Worm (Caenorhabditis elegans) whole organism, mixed stage, embryonic: ENCODE data around the gene tbx-9.
A peak's percentile ranks its signal among the peaks of the same experiment; 100 is the strongest.

Source experiments
- M03D4.4 ChIP-seq: sonication (generic microtip); optimal IDR thresholded peaks from 2 replicates; lab custom pipeline; 2017; ENCODE audit warnings: mild to moderate bottlenecking, missing genetic modification characterization, missing compliant biosample characterization
- blmp-1 ChIP-seq: fragments of 150-350 bp; optimal IDR thresholded peaks from 2 replicates; lab custom pipeline; 2014; ENCODE audit warnings: missing biosample characterization, missing genetic modification characterization
- ceh-39 ChIP-seq: fragments of 150-350 bp; optimal IDR thresholded peaks from 2 replicates; lab custom pipeline; 2014; ENCODE audit warnings: missing biosample characterization, missing genetic modification characterization
- ceh-43 ChIP-seq: fragments of 200-800 bp; sonication (Bioruptor generic); optimal IDR thresholded peaks from 2 replicates; lab custom pipeline; 2018; ENCODE audit warnings: mild to moderate bottlenecking, missing genetic modification characterization, moderate library complexity, missing compliant biosample characterization
- ces-1 ChIP-seq: fragments of 150-350 bp; optimal IDR thresholded peaks from 2 replicates; lab custom pipeline; 2014; ENCODE audit warnings: missing biosample characterization, missing genetic modification reagents, missing genetic modification characterization
- cnd-1 ChIP-seq: fragments of 200-800 bp; sonication (Bioruptor generic); optimal IDR thresholded peaks from 2 replicates; lab custom pipeline; 2018; ENCODE audit warnings: mild to moderate bottlenecking, missing genetic modification characterization, missing compliant biosample characterization
- drap-1 ChIP-seq: fragments of 200-800 bp; sonication (Bioruptor generic); optimal IDR thresholded peaks from 3 replicates; lab custom pipeline; 2018; ENCODE audit warnings: mild to moderate bottlenecking, missing genetic modification characterization, missing compliant biosample characterization
- elt-3 ChIP-seq: fragments of 150-350 bp; optimal IDR thresholded peaks from 2 replicates; lab custom pipeline; 2014; ENCODE audit warnings: missing biosample characterization, missing genetic modification characterization
- flh-1 ChIP-seq: fragments of 200-800 bp; sonication (Bioruptor generic); optimal IDR thresholded peaks from 2 replicates; lab custom pipeline; 2018; ENCODE audit warnings: mild to moderate bottlenecking, missing genetic modification characterization, moderate library complexity, missing compliant biosample characterization
- hlh-1 ChIP-seq: fragments of 150-350 bp; optimal IDR thresholded peaks from 2 replicates; lab custom pipeline; 2014; ENCODE audit warnings: missing biosample characterization, missing genetic modification reagents, missing genetic modification characterization
- lin-13 ChIP-seq: fragments of 150-350 bp; optimal IDR thresholded peaks from 2 replicates; lab custom pipeline; 2014; ENCODE audit warnings: missing biosample characterization, missing genetic modification characterization
- lsy-2 ChIP-seq: fragments of 150-350 bp; optimal IDR thresholded peaks from 2 replicates; lab custom pipeline; 2014; ENCODE audit warnings: missing biosample characterization, missing genetic modification characterization
- mab-5 ChIP-seq: fragments of 150-350 bp; optimal IDR thresholded peaks from 2 replicates; lab custom pipeline; 2014; ENCODE audit warnings: missing biosample characterization, missing genetic modification characterization
- mep-1 ChIP-seq: fragments of 150-350 bp; optimal IDR thresholded peaks from 2 replicates; lab custom pipeline; 2017; ENCODE audit warnings: missing biosample characterization, missing genetic modification reagents, missing genetic modification characterization, inconsistent platforms
- mls-2 ChIP-seq: sonication (generic microtip); optimal IDR thresholded peaks from 2 replicates; lab custom pipeline; 2016; ENCODE audit warnings: mild to moderate bottlenecking, missing genetic modification characterization, moderate library complexity, missing compliant biosample characterization
- nhr-12 ChIP-seq: fragments of 150-350 bp; optimal IDR thresholded peaks from 2 replicates; lab custom pipeline; 2014; ENCODE audit warnings: missing biosample characterization, missing genetic modification characterization
- nhr-237 ChIP-seq: fragments of 150-350 bp; optimal IDR thresholded peaks from 2 replicates; lab custom pipeline; 2014; ENCODE audit warnings: missing biosample characterization, missing genetic modification characterization
- nhr-28 ChIP-seq: fragments of 150-350 bp; optimal IDR thresholded peaks from 2 replicates; lab custom pipeline; 2014; ENCODE audit warnings: missing biosample characterization, missing genetic modification characterization
- pha-4 ChIP-seq: fragments of 150-350 bp; optimal IDR thresholded peaks from 2 replicates; lab custom pipeline; 2018; ENCODE audit warnings: missing biosample characterization, missing genetic modification reagents, missing genetic modification characterization
- snpc-4 ChIP-seq: fragments of 150-350 bp; optimal IDR thresholded peaks from 2 replicates; lab custom pipeline; 2014; ENCODE audit warnings: missing biosample characterization, missing genetic modification characterization
- sptf-1 ChIP-seq: sonication (generic microtip); optimal IDR thresholded peaks from 2 replicates; lab custom pipeline; 2017; ENCODE audit warnings: mild to moderate bottlenecking, missing genetic modification characterization, moderate library complexity, missing compliant biosample characterization
- tbx-8 ChIP-seq: fragments of 200-800 bp; sonication (Bioruptor generic); optimal IDR thresholded peaks from 2 replicates; lab custom pipeline; 2018; ENCODE audit warnings: mild to moderate bottlenecking, missing genetic modification characterization, moderate library complexity, missing compliant biosample characterization
- unc-120 ChIP-seq: sonication (generic microtip); optimal IDR thresholded peaks from 2 replicates; lab custom pipeline; 2017; ENCODE audit warnings: missing genetic modification characterization, missing compliant biosample characterization; ENCODE audit not compliant: poor library complexity, severe bottlenecking
- unc-39 ChIP-seq: fragments of 150-350 bp; optimal IDR thresholded peaks from 2 replicates; lab custom pipeline; 2014; ENCODE audit warnings: missing biosample characterization, missing genetic modification characterization
- unc-62 ChIP-seq: fragments of 150-350 bp; optimal IDR thresholded peaks from 2 replicates; lab custom pipeline; 2014; ENCODE audit warnings: missing biosample characterization, missing genetic modification reagents, missing genetic modification characterization
- zip-8 ChIP-seq: fragments of 150-350 bp; optimal IDR thresholded peaks from 2 replicates; lab custom pipeline; 2014; ENCODE audit warnings: missing biosample characterization, missing genetic modification characterization
- ztf-11 ChIP-seq: fragments of 150-350 bp; optimal IDR thresholded peaks from 2 replicates; lab custom pipeline; 2014; ENCODE audit warnings: missing biosample characterization, missing genetic modification characterization

The tbx-9 gene

DNA sequence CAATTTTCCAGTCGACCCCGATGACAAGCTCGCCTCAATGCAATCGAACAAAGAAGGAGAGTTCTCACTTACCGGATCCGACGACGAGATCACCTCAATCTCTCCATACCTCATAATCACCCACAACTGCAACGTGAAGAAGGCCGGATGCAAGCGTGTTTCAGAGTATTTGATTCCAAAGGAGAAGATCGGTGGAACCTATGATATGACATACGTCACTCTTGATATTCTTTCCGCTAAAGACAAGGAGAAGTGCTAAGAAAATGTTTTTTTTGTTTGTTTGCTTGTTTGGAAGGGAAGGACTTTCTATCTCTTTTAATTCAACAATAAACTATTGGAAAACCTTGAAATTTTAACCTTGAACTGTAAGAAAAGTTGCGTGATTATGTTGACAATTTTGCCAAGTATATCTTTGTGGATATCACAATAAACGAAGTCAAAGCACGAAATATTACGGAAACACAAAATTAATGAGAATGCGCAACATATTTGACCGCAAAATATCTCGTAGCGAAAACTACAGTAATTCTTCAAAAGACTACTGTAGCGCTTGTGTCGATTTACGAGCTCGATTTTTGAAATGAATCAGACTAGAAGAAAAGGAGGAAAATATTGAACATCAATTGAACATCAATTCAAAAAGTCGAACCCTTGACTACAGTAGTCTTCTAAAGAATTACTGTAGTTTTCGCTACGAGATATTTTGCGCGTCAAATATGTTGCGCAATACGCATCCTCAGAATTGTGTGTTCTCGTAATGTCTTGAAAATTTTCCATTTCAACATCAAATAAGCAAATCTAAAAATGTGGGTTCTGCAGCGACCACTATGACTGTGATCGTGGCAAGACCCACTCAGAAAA is 2.4 kb downstream of the tbx-9 start:
- TF ChIP-seq pha-4 (tag; lab: Kevin White, UChicago) (no peak), zip-8 (tag; lab: Kevin White, UChicago) (peak; percentile 89), drap-1 (GFP tag; lab: Kevin White, UChicago) (no peak)

DNA sequence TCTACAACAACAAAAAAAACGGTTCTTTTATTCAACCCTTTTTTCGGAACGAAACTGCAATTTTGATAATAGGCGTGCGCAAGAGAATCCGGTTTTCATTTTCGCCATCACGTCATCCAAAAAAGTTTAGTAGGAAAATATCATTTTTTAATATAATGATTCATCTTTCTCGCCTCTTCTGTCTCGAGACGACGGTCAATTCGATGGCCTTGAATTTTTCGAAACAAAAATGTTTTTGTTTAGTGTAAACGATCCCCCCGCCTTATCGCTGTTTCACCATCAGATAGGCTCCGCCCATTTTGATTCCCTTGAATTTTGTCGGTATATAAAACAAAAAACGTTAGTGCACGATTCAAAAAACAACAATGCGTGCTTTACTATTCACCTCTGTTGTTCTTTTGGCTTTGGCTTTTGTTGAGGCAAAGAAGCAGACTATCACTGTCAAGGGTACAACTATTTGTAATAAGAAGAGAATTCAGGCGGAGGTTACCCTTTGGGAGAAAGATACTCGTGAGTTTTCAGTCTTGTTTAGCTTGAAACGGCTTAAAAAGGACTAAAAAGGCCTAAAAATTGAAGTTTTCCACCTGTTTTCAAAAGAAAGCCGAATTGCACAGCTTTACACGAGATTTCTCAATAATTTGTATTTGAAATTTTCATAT is 4.0 kb downstream of the tbx-9 start, which contains the start of gene ttr-15:
Gene ttr-15, plus strand, starts transcription at position 340 of the 659 bp plus-strand sequence.
- TF ChIP-seq unc-62 (GFP tag; lab: Kevin White, UChicago) = no peak

DNA sequence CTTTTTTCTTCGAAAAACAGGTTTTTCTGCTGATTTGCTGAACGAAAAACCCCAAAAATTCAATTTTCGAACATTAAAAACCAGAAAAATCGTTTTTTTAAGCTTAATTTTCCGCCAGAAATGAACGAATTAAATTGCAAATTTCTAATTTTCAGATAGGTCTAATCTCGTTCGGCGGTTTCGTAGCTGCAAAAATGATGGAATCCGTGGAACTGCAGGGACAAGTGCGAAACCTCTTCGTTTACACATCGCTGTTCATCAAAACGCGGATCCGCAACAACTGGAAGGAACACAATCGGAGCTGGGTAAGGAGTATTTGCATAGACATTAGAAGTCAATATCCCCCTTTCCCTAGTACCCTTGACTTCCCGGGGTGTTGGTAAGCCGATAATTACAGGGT is 5.5 kb downstream of the tbx-9 start:
- TF ChIP-seq flh-1 (GFP tag; lab: Kevin White, UChicago) (no peak), pha-4 (tag; lab: Kevin White, UChicago) (no peak), mep-1 (tag; lab: Kevin White, UChicago) (no peak), sptf-1 (tag; lab: Kevin White, UChicago) (no peak), mab-5 (tag; lab: Kevin White, UChicago) (no peak)

DNA sequence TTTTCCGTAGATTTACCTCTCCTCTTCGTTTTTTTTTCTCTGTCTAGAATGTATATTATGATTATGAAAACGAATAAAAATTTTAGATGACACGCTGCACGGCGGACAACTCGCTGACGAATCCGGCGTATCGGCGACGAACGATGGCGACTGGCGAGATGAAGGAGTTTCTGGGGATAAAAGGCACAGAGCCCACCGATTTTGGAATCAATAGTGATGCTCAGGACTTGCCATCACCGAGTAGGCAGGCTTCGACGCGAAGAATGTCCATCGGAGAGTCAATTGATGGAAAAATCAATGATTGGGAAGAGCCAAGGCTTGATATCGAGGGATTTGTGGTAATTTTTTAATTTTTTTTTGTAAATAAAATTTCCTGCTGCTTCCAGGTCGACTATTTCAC is 6.6 kb downstream of the tbx-9 start, which contains the start of gene ced-9:
Gene ced-9, plus strand, starts transcription at position 87 of the 400 bp plus-strand sequence.
- no peak for TF ChIP-seq cnd-1 (tag; lab: Kevin White, UChicago)
- no peak for TF ChIP-seq ceh-43 (GFP tag; lab: Kevin White, UChicago)
- TF ChIP-seq mls-2 = no peak
- TF ChIP-seq nhr-12 (tag; lab: Kevin White, UChicago) = no peak
- TF ChIP-seq lsy-2 (tag; lab: Kevin White, UChicago) = no peak
- TF ChIP-seq ces-1 (GFP tag; lab: Kevin White, UChicago) = no peak
- TF ChIP-seq, all 35 proteins: peak for 0

DNA sequence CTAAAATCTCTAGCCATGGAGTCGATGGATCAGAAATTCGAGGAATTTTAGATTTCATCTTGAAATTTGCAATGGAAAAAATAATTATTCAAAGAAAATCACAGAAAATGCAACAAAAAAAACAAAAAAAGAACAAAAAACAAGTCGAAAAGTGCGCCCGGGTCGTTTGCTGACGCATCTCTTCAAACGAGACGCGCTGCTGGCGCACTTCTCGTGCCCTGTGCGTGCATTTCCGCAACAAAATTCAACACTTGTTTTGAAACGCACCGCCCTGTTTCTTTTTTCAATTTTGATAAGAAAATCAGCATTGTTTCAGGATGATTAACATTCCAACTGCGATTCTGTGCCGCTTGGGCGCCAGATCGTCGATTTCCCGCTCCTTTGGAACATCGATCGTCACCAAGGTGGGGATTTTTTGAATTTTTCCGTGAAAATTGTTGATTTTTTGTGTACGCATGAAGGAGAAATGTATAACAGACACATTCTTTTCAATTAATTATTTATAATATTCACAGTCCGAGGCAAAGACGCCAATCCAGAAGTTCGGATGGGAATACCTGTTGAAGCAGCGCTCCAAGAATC is 7.6 kb downstream of the tbx-9 start, which contains the start of the genes jmjd-4 and mev-1:
Gene jmjd-4, minus strand, starts transcription at position 58 of the 582 bp plus-strand sequence.
Gene mev-1, plus strand, starts transcription at position 317 of the 582 bp plus-strand sequence.
- TF ChIP-seq tbx-8 (no peak), nhr-28 (tag; lab: Kevin White, UChicago) (no peak), blmp-1 (no peak), elt-3 (tag; lab: Kevin White, UChicago) (no peak), drap-1 (GFP tag; lab: Kevin White, UChicago) (peak; percentile 5), cnd-1 (tag; lab: Kevin White, UChicago) (no peak), lsy-2 (tag; lab: Kevin White, UChicago) (peak; percentile 75), unc-120 (tag; lab: Kevin White, UChicago) (no peak), lin-13 (tag; lab: Kevin White, UChicago) (peak; percentile 67), nhr-237 (tag; lab: Kevin White, UChicago) (peak; percentile 28), pha-4 (tag; lab: Kevin White, UChicago) (peak; percentile 72), mep-1 (tag; lab: Kevin White, UChicago) (peak; percentile 61), unc-39 (tag; lab: Kevin White, UChicago) (no peak), ceh-39 (tag; lab: Kevin White, UChicago) (no peak), mls-2 (peak; percentile 42), mab-5 (tag; lab: Kevin White, UChicago) (peak; percentile 8), snpc-4 (tag; lab: Kevin White, UChicago) (no peak), flh-1 (GFP tag; lab: Kevin White, UChicago) (no peak), ztf-11 (peak; percentile 17), hlh-1 (tag; lab: Kevin White, UChicago) (peak; percentile 73), ces-1 (GFP tag; lab: Kevin White, UChicago) (peak; percentile 3), sptf-1 (tag; lab: Kevin White, UChicago) (peak; percentile 76), M03D4.4 (tag; lab: Kevin White, UChicago) (peak; percentile 65)
